Fruit fly (Drosophila melanogaster) whole organism, embryonic: ENCODE results near the gene CG7227.
A peak's percentile ranks its signal among the peaks of the same experiment; 100 is the strongest.

Experiments
- Atf-2 ChIP-seq: fragments of 200-800 bp; sonication (Bioruptor generic); optimal IDR thresholded peaks from 2 replicates; lab custom pipeline; 2016; ENCODE audit warnings: missing biosample characterization, missing genetic modification characterization
- Atf6 ChIP-seq: fragments of 200-800 bp; sonication (Bioruptor generic); IDR thresholded peaks from 2 replicates; pipeline ENCODE4 v1.3.6; 2022; ENCODE audit warnings: missing biosample characterization, missing genetic modification characterization
- C15 ChIP-seq: fragments of 200-800 bp; sonication (Bioruptor generic); IDR thresholded peaks from 3 replicates; pipeline ENCODE4 v1.3.6; 2022; ENCODE audit warnings: missing biosample characterization, missing genetic modification characterization
- CG10321 ChIP-seq: fragments of 200-800 bp; sonication (Bioruptor generic); IDR thresholded peaks from 2 replicates; pipeline ENCODE4 v1.3.6; 2022; ENCODE audit warnings: missing biosample characterization, missing genetic modification characterization
- CG10366 ChIP-seq: fragments of 200-800 bp; sonication (Bioruptor generic); IDR thresholded peaks from 2 replicates; pipeline ENCODE4 v1.3.6; 2022; ENCODE audit warnings: missing biosample characterization, missing genetic modification characterization
- CG12391 ChIP-seq: fragments of 200-800 bp; sonication (Bioruptor generic); optimal IDR thresholded peaks from 3 replicates; lab custom pipeline; 2018; ENCODE audit warnings: missing biosample characterization, mild to moderate bottlenecking, missing genetic modification characterization, moderate library complexity
- CG14860 ChIP-seq: fragments of 200-800 bp; sonication (Bioruptor generic); IDR thresholded peaks from 3 replicates; pipeline ENCODE4 v1.3.6; 2022; ENCODE audit warnings: missing biosample characterization, missing genetic modification characterization; ENCODE audit not compliant: partially characterized antibody
- CG15601 ChIP-seq: fragments of 200-800 bp; sonication (Bioruptor generic); optimal IDR thresholded peaks from 3 replicates; lab custom pipeline; 2019; ENCODE audit warnings: missing biosample characterization, mild to moderate bottlenecking, missing genetic modification characterization, moderate library complexity
- CG1603 ChIP-seq: fragments of 200-800 bp; sonication (Bioruptor generic); optimal IDR thresholded peaks from 2 replicates; lab custom pipeline; 2019; ENCODE audit warnings: missing biosample characterization, mild to moderate bottlenecking, missing genetic modification characterization, moderate library complexity
- CG16779 ChIP-seq: fragments of 200-800 bp; sonication (Bioruptor generic); IDR thresholded peaks from 2 replicates; pipeline ENCODE4 v1.3.6; 2022; ENCODE audit warnings: missing biosample characterization, missing genetic modification characterization
- CG17361 ChIP-seq: fragments of 200-800 bp; sonication (Bioruptor generic); IDR thresholded peaks from 3 replicates; pipeline ENCODE4 v1.3.6; 2022; ENCODE audit warnings: missing biosample characterization, missing genetic modification characterization
- CG17568 ChIP-seq: fragments of 200-800 bp; sonication (Bioruptor generic); optimal IDR thresholded peaks from 2 replicates; lab custom pipeline; 2018; ENCODE audit warnings: missing biosample characterization, mild to moderate bottlenecking, missing genetic modification characterization, moderate library complexity
- CG18764 ChIP-seq: fragments of 200-800 bp; sonication (Bioruptor generic); optimal IDR thresholded peaks from 3 replicates; lab custom pipeline; 2016; ENCODE audit warnings: missing biosample characterization, missing genetic modification characterization
- CG2199 ChIP-seq: fragments of 200-800 bp; sonication (Bioruptor generic); IDR thresholded peaks from 3 replicates; pipeline ENCODE4 v1.3.6; 2022; ENCODE audit warnings: missing biosample characterization, missing genetic modification characterization
- CG3163 ChIP-seq: fragments of 200-800 bp; sonication (Bioruptor generic); optimal IDR thresholded peaks from 3 replicates; lab custom pipeline; 2016; ENCODE audit warnings: missing biosample characterization, missing genetic modification characterization
- CG32532 ChIP-seq: fragments of 200-800 bp; sonication (Bioruptor generic); IDR thresholded peaks from 2 replicates; pipeline ENCODE4 v1.3.6; 2022; ENCODE audit warnings: missing biosample characterization, missing genetic modification characterization
- CG3281 ChIP-seq: fragments of 200-800 bp; sonication (Bioruptor generic); optimal IDR thresholded peaks from 3 replicates; lab custom pipeline; 2017; ENCODE audit warnings: missing biosample characterization, mild to moderate bottlenecking, missing genetic modification characterization
- CG4328 ChIP-seq: fragments of 200-800 bp; sonication (Bioruptor generic); optimal IDR thresholded peaks from 3 replicates; lab custom pipeline; 2017; ENCODE audit warnings: missing biosample characterization, missing genetic modification reagents, missing genetic modification characterization
- CG4820 ChIP-seq: fragments of 200-800 bp; sonication (Bioruptor generic); optimal IDR thresholded peaks from 3 replicates; lab custom pipeline; 2016; ENCODE audit warnings: missing biosample characterization, missing genetic modification characterization
- CG6791 ChIP-seq: fragments of 200-800 bp; sonication (Bioruptor generic); IDR thresholded peaks from 3 replicates; pipeline ENCODE4 v1.3.6; 2022; ENCODE audit warnings: missing biosample characterization, missing genetic modification characterization; ENCODE audit not compliant: partially characterized antibody
- CG7372 ChIP-seq: fragments of 200-800 bp; sonication (Bioruptor generic); IDR thresholded peaks from 2 replicates; pipeline ENCODE4 v1.3.6; 2022; ENCODE audit warnings: missing biosample characterization, missing genetic modification characterization
- CG9932 ChIP-seq: fragments of 200-800 bp; sonication (Bioruptor generic); IDR thresholded peaks from 2 replicates; pipeline ENCODE4 v1.3.6; 2022; ENCODE audit warnings: missing biosample characterization, missing genetic modification characterization
- Hmr ChIP-seq: fragments of 200-800 bp; sonication (Bioruptor generic); optimal IDR thresholded peaks from 3 replicates; lab custom pipeline; 2017; ENCODE audit warnings: mild to moderate bottlenecking, missing biosample characterization, missing genetic modification reagents, missing genetic modification characterization
- Hr39 ChIP-seq: fragments of >200 bp; optimal IDR thresholded peaks from 2 replicates; lab custom pipeline; 2017
- Lhr ChIP-seq: fragments of 200-800 bp; sonication (Bioruptor generic); optimal IDR thresholded peaks from 3 replicates; lab custom pipeline; 2017; ENCODE audit warnings: mild to moderate bottlenecking, missing biosample characterization, missing genetic modification reagents, missing genetic modification characterization
- Mes4 ChIP-seq: fragments of 200-800 bp; sonication (Bioruptor generic); optimal IDR thresholded peaks from 2 replicates; lab custom pipeline; 2016; ENCODE audit warnings: missing biosample characterization, missing genetic modification characterization
- Myb ChIP-seq: fragments of 200-800 bp; sonication (Bioruptor generic); optimal IDR thresholded peaks from 2 replicates; lab custom pipeline; 2016; ENCODE audit warnings: missing biosample characterization, missing genetic modification characterization
- Opbp ChIP-seq: fragments of 200-800 bp; sonication (Bioruptor generic); IDR thresholded peaks from 3 replicates; pipeline ENCODE4 v1.3.6; 2022; ENCODE audit warnings: missing biosample characterization, missing genetic modification characterization; ENCODE audit not compliant: partially characterized antibody
- Stat92E ChIP-seq, 3 experiments: fragments of >200 bp in 2 of 3; fragments of 200-800 bp in 1 of 3; sonication (Bioruptor generic) in 1 of 3; optimal IDR thresholded peaks; 2 replicates each; lab custom pipeline; 2017 to 2019; ENCODE audit warnings: missing biosample characterization in 3 of 3, missing genetic modification characterization in 3 of 3, mild to moderate bottlenecking in 1 of 3, moderate library complexity in 1 of 3
- TFAM ChIP-seq: fragments of 200-800 bp; sonication (Bioruptor generic); optimal IDR thresholded peaks from 2 replicates; lab custom pipeline; 2017; ENCODE audit warnings: missing biosample characterization, missing genetic modification characterization, inconsistent platforms
- caup ChIP-seq: fragments of 200-800 bp; sonication (Bioruptor generic); optimal IDR thresholded peaks from 3 replicates; lab custom pipeline; 2017; ENCODE audit warnings: missing biosample characterization, mild to moderate bottlenecking, missing genetic modification characterization, moderate library complexity; ENCODE audit not compliant: severe bottlenecking
- da ChIP-seq: fragments of 200-800 bp; sonication (Bioruptor generic); optimal IDR thresholded peaks from 2 replicates; lab custom pipeline; 2016; ENCODE audit warnings: missing biosample characterization, missing genetic modification characterization
- hbn ChIP-seq: fragments of 200-800 bp; sonication (Bioruptor generic); IDR thresholded peaks from 2 replicates; pipeline ENCODE4 v1.3.6; 2022; ENCODE audit warnings: missing biosample characterization, missing genetic modification characterization; ENCODE audit not compliant: partially characterized antibody
- her ChIP-seq: fragments of 200-800 bp; sonication (Bioruptor generic); optimal IDR thresholded peaks from 2 replicates; lab custom pipeline; 2016; ENCODE audit warnings: missing biosample characterization, missing genetic modification characterization
- insv ChIP-seq, 2 experiments: fragments of 200-800 bp; sonication (Bioruptor generic); optimal IDR thresholded peaks; 3 replicates each; lab custom pipeline; 2016 to 2018; ENCODE audit warnings: missing biosample characterization in 2 of 2, missing genetic modification characterization in 2 of 2
- jumu ChIP-seq: fragments of 200-800 bp; sonication (Bioruptor generic); optimal IDR thresholded peaks from 3 replicates; lab custom pipeline; 2016; ENCODE audit warnings: missing biosample characterization, missing genetic modification characterization
- klu ChIP-seq: fragments of 200-800 bp; sonication (Bioruptor generic); IDR thresholded peaks from 2 replicates; pipeline ENCODE4 v1.3.6; 2022; ENCODE audit warnings: missing biosample characterization, missing genetic modification characterization
- knrl ChIP-seq: fragments of 200-800 bp; sonication (Bioruptor generic); IDR thresholded peaks from 3 replicates; pipeline ENCODE4 v1.3.6; 2022; ENCODE audit warnings: missing biosample characterization, missing genetic modification characterization; ENCODE audit not compliant: partially characterized antibody
- pfk ChIP-seq: fragments of 200-800 bp; sonication (Bioruptor generic); optimal IDR thresholded peaks from 2 replicates; lab custom pipeline; 2018; ENCODE audit warnings: missing biosample characterization, mild to moderate bottlenecking, missing genetic modification characterization, moderate library complexity
- row ChIP-seq: fragments of 200-800 bp; sonication (Bioruptor generic); IDR thresholded peaks from 3 replicates; pipeline ENCODE4 v1.3.6; 2022; ENCODE audit warnings: missing biosample characterization, missing genetic modification characterization
- sens-2 ChIP-seq: fragments of 200-800 bp; sonication (Bioruptor generic); IDR thresholded peaks from 2 replicates; pipeline ENCODE4 v1.3.6; 2022; ENCODE audit warnings: missing biosample characterization, missing genetic modification characterization
- sna ChIP-seq: fragments of 200-800 bp; sonication (Bioruptor generic); IDR thresholded peaks from 2 replicates; pipeline ENCODE4 v1.3.6; 2022; ENCODE audit warnings: missing biosample characterization, missing genetic modification characterization; ENCODE audit not compliant: partially characterized antibody
- ssp ChIP-seq: fragments of 200-800 bp; sonication (Bioruptor generic); IDR thresholded peaks from 2 replicates; pipeline ENCODE4 v1.3.6; 2022; ENCODE audit warnings: missing biosample characterization, missing genetic modification characterization
- sug ChIP-seq: fragments of 200-800 bp; optimal IDR thresholded peaks from 2 replicates; lab custom pipeline; 2019; ENCODE audit warnings: missing biosample characterization, mild to moderate bottlenecking, missing genetic modification characterization, moderate library complexity
- tgo ChIP-seq: fragments of 200-800 bp; sonication (Bioruptor generic); IDR thresholded peaks from 3 replicates; pipeline ENCODE4 v1.3.6; 2022; ENCODE audit warnings: missing biosample characterization, missing genetic modification characterization
- unc-4 ChIP-seq: fragments of 200-800 bp; sonication (Bioruptor generic); IDR thresholded peaks from 2 replicates; pipeline ENCODE4 v1.3.6; 2022; ENCODE audit warnings: missing biosample characterization, missing genetic modification characterization; ENCODE audit not compliant: partially characterized antibody
- zen2 ChIP-seq: fragments of 200-800 bp; sonication (Bioruptor generic); IDR thresholded peaks from 3 replicates; pipeline ENCODE4 v1.3.6; 2022; ENCODE audit warnings: missing biosample characterization, missing genetic modification characterization; ENCODE audit not compliant: partially characterized antibody
- zf30C ChIP-seq: fragments of 200-800 bp; sonication (Bioruptor generic); optimal IDR thresholded peaks from 3 replicates; lab custom pipeline; 2018; ENCODE audit warnings: missing biosample characterization, mild to moderate bottlenecking, missing genetic modification characterization

CG7227 gene

DNA sequence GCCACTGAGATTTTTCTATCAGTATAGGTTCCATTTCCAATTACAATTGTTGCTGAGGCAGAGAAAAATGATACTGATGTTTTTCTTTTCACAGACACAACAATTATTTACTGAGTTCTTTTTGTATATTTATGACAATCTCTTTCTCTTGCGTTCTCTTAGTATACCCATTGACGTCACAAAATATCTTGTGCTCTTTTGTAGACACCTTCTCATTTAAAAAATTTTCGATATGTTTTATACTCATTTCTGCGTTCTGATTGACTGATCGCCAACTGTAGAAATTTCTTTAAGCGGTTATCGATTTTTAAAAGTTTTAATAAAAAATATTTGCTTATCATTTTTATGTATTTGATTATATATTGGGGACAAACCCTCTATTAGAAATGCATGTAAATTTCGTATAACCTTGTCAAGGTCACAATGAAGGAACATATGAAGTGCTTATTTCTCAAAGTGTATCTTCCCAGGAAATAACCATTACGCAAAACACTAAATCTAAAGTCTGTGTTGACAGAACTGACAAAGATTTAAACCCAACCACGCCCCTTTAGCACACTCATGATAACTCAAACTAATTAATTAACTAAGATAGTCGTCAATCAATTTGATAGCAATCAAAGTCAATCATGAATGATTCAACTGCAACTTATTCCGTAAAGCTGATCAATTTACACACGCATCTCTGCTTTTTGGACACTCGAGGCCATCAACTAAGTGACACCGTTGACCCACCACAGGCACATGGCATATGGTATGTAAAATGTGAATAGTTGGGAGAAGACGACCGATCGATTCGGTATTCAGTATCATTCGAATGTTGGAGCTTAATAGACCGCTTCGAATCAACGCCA, 12.9 kb upstream of the CG7227 start, which contains the start of the genes Glyat and Tg (continued):
- TF ChIP-seq Hmr (peak; percentile 19), Opbp (GFP tag; lab: Robert Waterston, UW) (0 out of 3 replicates have a peak, but pooled peaks have one; percentile 25), unc-4 (GFP tag; lab: Robert Waterston, UW) (peak; percentile 49; the same call in 1 of the 2 replicates), her (peak; percentile 99), CG4328 (no peak), pfk (GFP tag; lab: Kevin White, UChicago) (no peak), CG9932 (GFP tag; lab: Robert Waterston, UW) (peak; percentile 50), Atf6 (GFP tag; lab: Robert Waterston, UW) (peak; percentile 62), CG1603 (tag; lab: Kevin White, UChicago) (no peak), Mes4 (GFP tag; lab: Kevin White, UChicago) (no peak), CG10321 (0 out of 2 replicates have a peak, but pooled peaks have one; percentile 8), CG18764 (GFP tag; lab: Kevin White, UChicago) (no peak), CG10366 (GFP tag; lab: Robert Waterston, UW) (no peak), Myb (GFP tag; lab: Kevin White, UChicago) (peak; percentile 70), CG2199 (no peak), zf30C (GFP tag; lab: Kevin White, UChicago) (peak; percentile 33), C15 (GFP tag; lab: Robert Waterston, UW) (no peak), jumu (GFP tag; lab: Kevin White, UChicago) (no peak), CG15601 (tag; lab: Kevin White, UChicago) (peak; percentile 56), Stat92E (GFP tag; optimal IDR thresholded peaks at IDR 0.05; lab: Kevin White, UChicago) (peak in 1 of 3 experiments; percentile 32), sna (0 out of 2 replicates have a peak, but pooled peaks have one; percentile 20), hbn (GFP tag; lab: Robert Waterston, UW) (peak; percentile 56), CG32532 (GFP tag; lab: Robert Waterston, UW) (peak; percentile 64; the same call in 1 of the 2 replicates), TFAM (no peak), row (GFP tag; lab: Robert Waterston, UW) (peak; percentile 60), Lhr (GFP tag; lab: Kevin White, UChicago) (no peak), CG3163 (peak; percentile 99), sug (tag; lab: Kevin White, UChicago) (peak; percentile 19), zen2 (peak; percentile 68; the same call in 2 of the 3 replicates), insv (GFP tag; optimal IDR thresholded peaks at IDR 0.05; lab: Kevin White, UChicago) (no peak), CG17568 (GFP tag; lab: Kevin White, UChicago) (peak; percentile 23), knrl (GFP tag; lab: Robert Waterston, UW) (no peak), Hr39 (lab: Kevin White, UChicago) (no peak), da (GFP tag; lab: Kevin White, UChicago) (no peak), Atf-2 (GFP tag; lab: Kevin White, UChicago) (no peak), CG14860 (0 out of 3 replicates have a peak, but pooled peaks have one; percentile 27), CG3281 (GFP tag; lab: Kevin White, UChicago) (peak; percentile 29), CG7372 (GFP tag; lab: Robert Waterston, UW) (peak; percentile 27; the same call in 1 of the 2 replicates), klu (GFP tag; lab: Robert Waterston, UW) (no peak), CG4820 (no peak), ssp (GFP tag; lab: Robert Waterston, UW) (no peak), CG16779 (0 out of 2 replicates have a peak, but pooled peaks have one; percentile 54), sens-2 (no peak), CG12391 (peak; percentile 40), tgo (GFP tag; lab: Robert Waterston, UW) (no peak), CG17361 (GFP tag; lab: Robert Waterston, UW) (0 out of 3 replicates have a peak, but pooled peaks have one; percentile 30), CG6791 (GFP tag; lab: Robert Waterston, UW) (peak; percentile 69), caup (GFP tag; lab: Kevin White, UChicago) (no peak)
